Worm (Caenorhabditis elegans): ENCODE data around the gene C29G2.3.

Gene C29G2.3

DNA sequence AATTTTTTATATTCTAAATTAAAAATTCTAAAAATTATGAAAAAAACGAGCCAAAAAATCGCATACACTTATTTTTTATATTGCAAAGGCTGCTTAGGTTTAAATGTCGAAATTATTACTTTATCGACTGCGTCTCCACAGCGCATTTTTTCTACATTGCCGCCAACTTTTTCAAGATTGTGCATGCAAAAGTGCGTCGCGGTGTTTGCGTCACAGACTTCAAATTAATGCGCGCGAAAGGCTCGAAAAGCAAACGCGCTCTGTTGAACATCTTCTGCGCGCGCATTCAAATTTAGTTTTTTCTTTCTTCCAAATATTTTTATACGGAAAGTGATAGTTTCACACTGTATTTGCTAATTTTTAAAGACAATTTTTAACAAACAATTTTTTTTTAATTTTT, 19.8 kb downstream of the C29G2.3 start (continued):
- 0 out of 2 replicates have a peak, but pooled peaks have one; percentile 58 for TF ChIP-seq cebp-2 (GFP tag; IDR thresholded peaks at IDR 0.05)
- no peak for TF ChIP-seq fkh-3 (tag; optimal IDR thresholded peaks at IDR 0.05)
- TF ChIP-seq Y53F4B.3 (GFP tag; IDR thresholded peaks at IDR 0.05): no peak
- no peak for TF ChIP-seq B0261.1 (tag; optimal IDR thresholded peaks at IDR 0.05)
- peak; percentile 55 for TF ChIP-seq tbp1 (GFP tag; optimal IDR thresholded peaks at IDR 0.05)
- peak; percentile 60; the same call in 1 of the 2 replicates for TF ChIP-seq cebp-1 (GFP tag; IDR thresholded peaks at IDR 0.05)
- TF ChIP-seq cebp-1 (tag; optimal IDR thresholded peaks at IDR 0.05): peak; percentile 90
- 0 out of 2 replicates have a peak, but pooled peaks have one; percentile 34 for TF ChIP-seq nfya-2 (GFP tag; IDR thresholded peaks at IDR 0.05)
- peak; percentile 87 for TF ChIP-seq dpl-1 (GFP tag; optimal IDR thresholded peaks at IDR 0.05)
- peak; percentile 69; the same call in 1 of the 2 replicates for TF ChIP-seq let-526 (GFP tag; IDR thresholded peaks at IDR 0.05)
- TF ChIP-seq attf-6 (GFP tag; IDR thresholded peaks at IDR 0.05): 0 out of 2 replicates have a peak, but pooled peaks have one; percentile 29
- TF ChIP-seq mcd-1 (GFP tag; IDR thresholded peaks at IDR 0.05): peak; percentile 99
- TF ChIP-seq athp-1 (tag; optimal IDR thresholded peaks at IDR 0.05): peak; percentile 78
- TF ChIP-seq ztf-28 (GFP tag; IDR thresholded peaks at IDR 0.05): 0 out of 2 replicates have a peak, but pooled peaks have one; percentile 62

ce11 chrV:2601817-2602216, 21.1 kb downstream of the C29G2.3 start:
- TF ChIP-seq attf-6 (GFP tag; IDR thresholded peaks at IDR 0.05): no peak
- 0 out of 2 replicates have a peak, but pooled peaks have one; percentile 38 for TF ChIP-seq mcd-1 (GFP tag; IDR thresholded peaks at IDR 0.05)
- TF ChIP-seq ccch-3 (GFP tag; optimal IDR thresholded peaks at IDR 0.05): no peak
- peak; percentile 36; the same call in 1 of the 2 replicates for TF ChIP-seq madf-6 (GFP tag; IDR thresholded peaks at IDR 0.05)
- TF ChIP-seq chd-7 (tag; optimal IDR thresholded peaks at IDR 0.05): peak; percentile 17
- peak; percentile 79; the same call in 1 of the 2 replicates for TF ChIP-seq ztf-25 (GFP tag; IDR thresholded peaks at IDR 0.05)
- 0 out of 2 replicates have a peak, but pooled peaks have one; percentile 15 for TF ChIP-seq Y79H2A.3 (GFP tag; conservative IDR thresholded peaks at IDR 0.05)
- no peak for TF ChIP-seq cebp-1 (GFP tag; IDR thresholded peaks at IDR 0.05)
- peak; percentile 4 for TF ChIP-seq cebp-1 (tag; optimal IDR thresholded peaks at IDR 0.05)
- TF ChIP-seq Y67H2A.10 (GFP tag; conservative IDR thresholded peaks at IDR 0.05): no peak
- TF ChIP-seq F22D6.2 (tag; optimal IDR thresholded peaks at IDR 0.05): no peak
- 0 out of 2 replicates have a peak, but pooled peaks have one; percentile 54 for TF ChIP-seq cebp-2 (GFP tag; IDR thresholded peaks at IDR 0.05)
- no peak for TF ChIP-seq ceh-40 (GFP tag; IDR thresholded peaks at IDR 0.05)
- TF ChIP-seq nfyb-1 (GFP tag; IDR thresholded peaks at IDR 0.05): 0 out of 2 replicates have a peak, but pooled peaks have one; percentile 42

DNA sequence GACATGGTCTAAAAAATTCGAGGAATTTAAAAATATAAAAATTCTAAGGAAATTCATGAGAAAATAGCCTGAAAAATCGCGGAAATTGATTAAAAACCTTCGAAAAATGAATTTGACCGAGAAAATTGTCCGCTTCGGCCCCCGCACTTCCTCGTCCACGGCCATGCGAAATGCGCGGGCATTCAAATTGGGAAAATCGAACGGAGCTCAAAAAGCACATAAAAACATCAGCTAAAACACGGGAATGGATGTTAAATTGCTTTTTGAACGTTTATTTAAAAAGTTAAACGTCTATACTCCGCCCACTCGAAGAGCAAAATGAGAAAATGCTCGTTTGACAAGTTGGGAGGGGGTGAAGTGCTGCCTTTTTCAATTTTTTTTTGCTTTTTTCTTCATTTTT, 22.4 kb downstream of the C29G2.3 start, which contains the start of gene F53E10.6:
F53E10.6 (minus strand) TSS at position 8 of the 400 bp plus-strand sequence.
- TF ChIP-seq Y79H2A.3 (GFP tag; conservative IDR thresholded peaks at IDR 0.05) (no peak), efl-1 (GFP tag; optimal IDR thresholded peaks at IDR 0.05) (peak; percentile 58), ceh-79 (tag; optimal IDR thresholded peaks at IDR 0.05) (no peak), mcd-1 (GFP tag; IDR thresholded peaks at IDR 0.05) (peak; percentile 71), unc-62 (GFP tag; optimal IDR thresholded peaks at IDR 0.05) (no peak), B0019.2 (GFP tag; conservative IDR thresholded peaks at IDR 0.05) (no peak), snpc-1.1 (tag; optimal IDR thresholded peaks at IDR 0.05; ENCODE audit: insufficient read depth) (no peak), pbrm-1 (GFP tag; IDR thresholded peaks at IDR 0.05) (no peak), B0261.1 (tag; optimal IDR thresholded peaks at IDR 0.05) (no peak), Y95B8A.8 (GFP tag; IDR thresholded peaks at IDR 0.05) (no peak), lin-40 (tag; optimal IDR thresholded peaks at IDR 0.05) (no peak), mel-28 (tag; optimal IDR thresholded peaks at IDR 0.05; ENCODE audit: borderline replicate concordance) (no peak), rcor-1 (GFP tag; IDR thresholded peaks at IDR 0.05) (peak; percentile 34; the same call in 1 of the 2 replicates), hlh-12 (tag; optimal IDR thresholded peaks at IDR 0.05) (no peak), madf-10 (tag; optimal IDR thresholded peaks at IDR 0.05) (no peak), ceh-27 (GFP tag; optimal IDR thresholded peaks at IDR 0.05) (peak; percentile 62), somi-1 (GFP tag; optimal IDR thresholded peaks at IDR 0.05) (no peak), rec-8 (tag; optimal IDR thresholded peaks at IDR 0.05) (no peak), bed-2 (GFP tag; IDR thresholded peaks at IDR 0.05) (no peak), ceh-40 (GFP tag; IDR thresholded peaks at IDR 0.05) (no peak), tbp1 (GFP tag; optimal IDR thresholded peaks at IDR 0.05) (no peak), Y56A3A.18 (GFP tag; IDR thresholded peaks at IDR 0.05) (no peak), Y53G8AR.9 (GFP tag; conservative IDR thresholded peaks at IDR 0.05) (no peak), athp-1 (tag; optimal IDR thresholded peaks at IDR 0.05) (no peak), F10E7.11 (tag; optimal IDR thresholded peaks at IDR 0.05) (no peak), mxl-1 (tag; optimal IDR thresholded peaks at IDR 0.05) (no peak), zfh-2 (GFP tag; conservative IDR thresholded peaks at IDR 0.05) (no peak), ztf-25 (GFP tag; IDR thresholded peaks at IDR 0.05) (no peak)
